Worm (Caenorhabditis elegans) whole organism, L1 larva: ENCODE results near the gene srj-53.

ENCODE experiments used
- alr-1 ChIP-seq: fragments of 200-800 bp; sonication (Bioruptor generic); optimal IDR thresholded peaks from 2 replicates; lab custom pipeline; 2018; ENCODE audit warnings: borderline replicate concordance, mild to moderate bottlenecking, missing genetic modification characterization, missing compliant biosample characterization
- dpl-1 ChIP-seq, 3 experiments: fragments of 150-350 bp in 2 of 3; sonication (generic microtip) in 1 of 3; optimal IDR thresholded peaks; 2 replicates each; lab custom pipeline; 2014 to 2017; ENCODE audit warnings: missing biosample characterization in 3 of 3, missing genetic modification characterization in 3 of 3, missing genetic modification reagents in 3 of 3
- egl-27 ChIP-seq, 2 experiments: fragments of 150-350 bp in 1 of 2; sonication (generic microtip); optimal IDR thresholded peaks; 3 replicates each; lab custom pipeline; 2017 to 2018; ENCODE audit warnings: missing biosample characterization in 2 of 2, missing genetic modification characterization in 2 of 2, missing genetic modification reagents in 2 of 2
- mab-9 ChIP-seq: fragments of 200-800 bp; sonication (Bioruptor generic); IDR thresholded peaks from 2 replicates; pipeline ENCODE4 v1.3.6; 2022; ENCODE audit warnings: missing genetic modification reagents, missing genetic modification characterization, missing compliant biosample characterization
- mdl-1 ChIP-seq, 2 experiments: fragments of 150-350 bp; optimal IDR thresholded peaks; 2 replicates each; lab custom pipeline; 2014 to 2017; ENCODE audit warnings: missing biosample characterization in 2 of 2, missing genetic modification characterization in 2 of 2, inconsistent platforms in 1 of 2
- nhr-11 ChIP-seq: fragments of 150-350 bp; optimal IDR thresholded peaks from 2 replicates; lab custom pipeline; 2014; ENCODE audit warnings: missing biosample characterization, missing genetic modification characterization
- nhr-12 ChIP-seq: sonication (generic microtip); optimal IDR thresholded peaks from 2 replicates; lab custom pipeline; 2017; ENCODE audit warnings: missing biosample characterization, missing genetic modification characterization
- nhr-76 ChIP-seq: sonication (generic microtip); optimal IDR thresholded peaks from 2 replicates; lab custom pipeline; 2017; ENCODE audit warnings: missing biosample characterization, missing genetic modification characterization
- pag-3 ChIP-seq: sonication (generic microtip); optimal IDR thresholded peaks from 2 replicates; lab custom pipeline; 2017; ENCODE audit warnings: missing genetic modification characterization, mild to moderate bottlenecking, missing compliant biosample characterization, antibody characterized with exemption, borderline replicate concordance; ENCODE audit not compliant: insufficient read depth
- pqm-1 ChIP-seq: sonication (generic microtip); optimal IDR thresholded peaks from 3 replicates; lab custom pipeline; 2017; ENCODE audit warnings: missing biosample characterization, missing genetic modification characterization
- rnt-1 ChIP-seq: sonication (generic microtip); optimal IDR thresholded peaks from 2 replicates; lab custom pipeline; 2016; ENCODE audit warnings: mild to moderate bottlenecking, missing genetic modification characterization, moderate library complexity, missing compliant biosample characterization
- snpc-4 ChIP-seq: fragments of 150-350 bp; optimal IDR thresholded peaks from 2 replicates; lab custom pipeline; 2014; ENCODE audit warnings: missing biosample characterization, missing genetic modification characterization
- unc-62 ChIP-seq: fragments of 150-350 bp; optimal IDR thresholded peaks from 2 replicates; lab custom pipeline; 2014; ENCODE audit warnings: missing biosample characterization, missing genetic modification reagents, missing genetic modification characterization

ce11 chrV:652940-653339, 41.6 kb downstream of the srj-53 start, which contains the start of gene srj-5:
- TF ChIP-seq nhr-76 (tag; lab: Kevin White, UChicago) (no peak), alr-1 (tag; lab: Kevin White, UChicago) (no peak), rnt-1 (no peak), nhr-11 (no peak), unc-62 (GFP tag; lab: Kevin White, UChicago) (no peak), mdl-1 (tag; optimal IDR thresholded peaks at IDR 0.05; lab: Kevin White, UChicago) (no peak), snpc-4 (tag; lab: Kevin White, UChicago) (no peak), pqm-1 (tag; lab: Kevin White, UChicago) (no peak), nhr-12 (tag; lab: Kevin White, UChicago) (no peak), egl-27 (tag; optimal IDR thresholded peaks at IDR 0.05; lab: Kevin White, UChicago) (no peak), pag-3 (tag; lab: Kevin White, UChicago) (no peak), mab-9 (GFP tag; lab: Robert Waterston, UW) (no peak), dpl-1 (GFP tag; optimal IDR thresholded peaks at IDR 0.05; lab: Kevin White, UChicago) (no peak)
